Worm (Caenorhabditis elegans): ENCODE measurements around the gene ndx-2.

ndx-2 gene

ce11 chrV:2671155-2671554 lies 6.4 kb upstream of the ndx-2 start, which contains the start of gene kel-8:
TSS of gene kel-8 (plus strand) at chrV:2671455.
- TF ChIP-seq dve-1 (tag; optimal IDR thresholded peaks at IDR 0.05): no peak
- no peak for TF ChIP-seq ztf-16 (tag; optimal IDR thresholded peaks at IDR 0.05)
- no peak for TF ChIP-seq madf-2 (tag; optimal IDR thresholded peaks at IDR 0.05)
- no peak for TF ChIP-seq sdc-2 (tag; optimal IDR thresholded peaks at IDR 0.05)
- no peak for TF ChIP-seq hlh-15 (tag; optimal IDR thresholded peaks at IDR 0.05)

- TF ChIP-seq unc-86 (tag; optimal IDR thresholded peaks at IDR 0.05) (no peak), hlh-13 (GFP tag; optimal IDR thresholded peaks at IDR 0.05) (no peak), gmeb-2 (tag; optimal IDR thresholded peaks at IDR 0.05) (no peak)
These were observed 1.8 kb upstream of the ndx-2 start, which contains the start of gene W02G9.4 for ce11 chrV:2666600-2666999. TSS of gene W02G9.4 (plus strand) at chrV:2666900.

ce11 chrV:2660457-2660856 lies 4.3 kb downstream of the ndx-2 start:
- no peak for TF ChIP-seq dve-1 (tag; optimal IDR thresholded peaks at IDR 0.05)
- no peak for TF ChIP-seq tbx-2 (tag; optimal IDR thresholded peaks at IDR 0.05)
- TF ChIP-seq elt-4 (tag; optimal IDR thresholded peaks at IDR 0.05): no peak
- no peak for TF ChIP-seq fax-1 (tag; optimal IDR thresholded peaks at IDR 0.05)
- TF ChIP-seq pha-2 (tag; optimal IDR thresholded peaks at IDR 0.05): no peak
- TF ChIP-seq hlh-13 (GFP tag; optimal IDR thresholded peaks at IDR 0.05): no peak
- TF ChIP-seq elt-2 (tag; optimal IDR thresholded peaks at IDR 0.05): no peak
- TF ChIP-seq K02D7.2 (tag; optimal IDR thresholded peaks at IDR 0.05): no peak
- TF ChIP-seq rnt-1 (tag; optimal IDR thresholded peaks at IDR 0.05): no peak
- no peak for TF ChIP-seq syd-9 (tag; optimal IDR thresholded peaks at IDR 0.05)
- no peak for TF ChIP-seq lin-11 (tag; optimal IDR thresholded peaks at IDR 0.05)
- TF ChIP-seq pros-1 (tag; optimal IDR thresholded peaks at IDR 0.05): no peak
- TF ChIP-seq fkh-6 (tag; optimal IDR thresholded peaks at IDR 0.05): no peak

ce11 chrV:2657682-2658081 lies 7.1 kb downstream of the ndx-2 start:
- no peak for TF ChIP-seq rnt-1 (tag; optimal IDR thresholded peaks at IDR 0.05)
- no peak for TF ChIP-seq hlh-15 (tag; optimal IDR thresholded peaks at IDR 0.05)
- no peak for TF ChIP-seq F13H6.1 (tag; optimal IDR thresholded peaks at IDR 0.05)
- no peak for TF ChIP-seq fkh-6 (tag; optimal IDR thresholded peaks at IDR 0.05)
- no peak for TF ChIP-seq pag-3 (tag; optimal IDR thresholded peaks at IDR 0.05; ENCODE audit: borderline replicate concordance)
- TF ChIP-seq ceh-48 (tag; optimal IDR thresholded peaks at IDR 0.05): no peak
- no peak for TF ChIP-seq unc-55 (GFP tag; optimal IDR thresholded peaks at IDR 0.05)
- no peak for TF ChIP-seq K09A11.1 (tag; optimal IDR thresholded peaks at IDR 0.05; ENCODE audit: insufficient read depth)
- no peak for TF ChIP-seq nfya-1 (tag; optimal IDR thresholded peaks at IDR 0.05)
- no peak for TF ChIP-seq ceh-31 (tag; optimal IDR thresholded peaks at IDR 0.05)

ce11 chrV:2656159-2656558 lies 8.6 kb downstream of the ndx-2 start:
- no peak for TF ChIP-seq ref-2 (tag; optimal IDR thresholded peaks at IDR 0.05)
- TF ChIP-seq gmeb-2 (tag; optimal IDR thresholded peaks at IDR 0.05): no peak
- no peak for TF ChIP-seq ceh-22 (tag; optimal IDR thresholded peaks at IDR 0.05)

- TF ChIP-seq ref-2 (tag; optimal IDR thresholded peaks at IDR 0.05) (no peak), pqm-1 (tag; optimal IDR thresholded peaks at IDR 0.05) (no peak), eyg-1 (tag; optimal IDR thresholded peaks at IDR 0.05) (no peak), hlh-6 (tag; optimal IDR thresholded peaks at IDR 0.05) (no peak), che-1 (tag; optimal IDR thresholded peaks at IDR 0.05) (no peak), tbx-2 (tag; optimal IDR thresholded peaks at IDR 0.05) (no peak), madf-2 (tag; optimal IDR thresholded peaks at IDR 0.05) (no peak), pros-1 (tag; optimal IDR thresholded peaks at IDR 0.05) (no peak), tbx-7 (tag; optimal IDR thresholded peaks at IDR 0.05) (no peak), syd-9 (tag; optimal IDR thresholded peaks at IDR 0.05) (no peak), ceh-9 (tag; optimal IDR thresholded peaks at IDR 0.05) (no peak), rnt-1 (tag; optimal IDR thresholded peaks at IDR 0.05) (no peak), hlh-8 (tag; optimal IDR thresholded peaks at IDR 0.05) (no peak), hlh-13 (GFP tag; optimal IDR thresholded peaks at IDR 0.05) (no peak), odd-2 (tag; optimal IDR thresholded peaks at IDR 0.05) (no peak), K02D7.2 (tag; optimal IDR thresholded peaks at IDR 0.05) (no peak), ceh-24 (tag; optimal IDR thresholded peaks at IDR 0.05) (no peak), sox-2 (GFP tag; IDR thresholded peaks at IDR 0.05) (no peak), lim-6 (tag; optimal IDR thresholded peaks at IDR 0.05) (no peak), npax-4 (tag; optimal IDR thresholded peaks at IDR 0.05) (no peak)
These were observed 12.2 kb downstream of the ndx-2 start, which contains the start of the genes W02H5.8 and angl-1 for ce11 chrV:2652557-2653133. TSS of gene W02H5.8 (minus strand) at chrV:2652657. TSS of gene angl-1 (plus strand) at chrV:2653083.

Measured in whole organism, late embryonic.